Worm (Caenorhabditis elegans): ENCODE data around the gene C50D2.7.
A peak's percentile ranks its signal among the peaks of the same experiment; 100 is the strongest.

Gene C50D2.7

DNA sequence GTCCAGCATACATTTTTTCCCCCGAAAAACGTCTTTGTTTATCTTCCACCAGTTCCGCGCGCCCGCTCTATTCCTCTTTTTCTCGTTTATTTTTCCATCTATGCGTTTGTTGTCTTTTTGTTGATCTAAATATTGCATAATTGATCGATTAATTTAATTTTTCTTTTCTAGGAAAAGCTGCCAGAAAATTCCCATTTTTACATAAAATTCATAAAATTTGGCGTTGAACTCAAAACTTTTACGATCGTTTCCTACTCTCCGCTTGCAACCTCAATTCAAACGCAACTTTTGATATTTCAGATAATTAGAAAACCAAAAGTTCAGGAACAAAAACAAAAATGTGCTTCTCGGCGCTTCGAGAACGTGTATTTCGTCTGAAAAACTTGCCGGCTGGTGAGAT is 13.8 kb upstream of the C50D2.7 start, which contains the start of gene C50D2.2:
C50D2.2 (plus strand) TSS at position 301 of the 400 bp plus-strand sequence.
- TF ChIP-seq aptf-3 (GFP tag; IDR thresholded peaks at IDR 0.05): no peak
- no peak for TF ChIP-seq gei-17 (GFP tag; optimal IDR thresholded peaks at IDR 0.05)
- TF ChIP-seq unc-62 (GFP tag; optimal IDR thresholded peaks at IDR 0.05): no peak
- no peak for TF ChIP-seq rec-8 (tag; optimal IDR thresholded peaks at IDR 0.05)
- TF ChIP-seq xnd-1 (tag; optimal IDR thresholded peaks at IDR 0.05): no peak

DNA sequence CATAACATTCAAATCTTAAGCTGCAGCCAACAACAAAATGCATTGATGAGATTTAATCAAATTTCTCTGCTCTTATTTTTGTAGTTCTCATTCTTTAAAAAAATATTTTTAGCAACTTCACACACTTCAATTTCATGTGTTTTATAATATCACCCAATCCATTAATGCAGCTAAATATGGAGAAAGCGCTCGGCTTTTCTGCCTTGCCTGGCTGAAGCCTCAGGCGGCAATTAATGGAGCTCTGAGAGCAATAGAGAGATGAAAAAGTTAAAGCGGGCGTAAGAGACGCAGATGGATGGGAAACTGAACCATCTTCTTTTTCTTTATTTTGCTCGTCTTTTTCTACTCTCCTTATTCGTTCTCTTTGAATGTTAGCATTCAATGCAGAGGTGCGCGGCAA is 12.6 kb upstream of the C50D2.7 start:
- no peak for TF ChIP-seq atf-7 (tag; optimal IDR thresholded peaks at IDR 0.05)
- no peak for TF ChIP-seq B0336.3 (GFP tag; IDR thresholded peaks at IDR 0.05)
- TF ChIP-seq ceh-79 (tag; optimal IDR thresholded peaks at IDR 0.05): no peak
- TF ChIP-seq F57A8.1 (GFP tag; optimal IDR thresholded peaks at IDR 0.05): no peak
- no peak for TF ChIP-seq die-1 (tag; optimal IDR thresholded peaks at IDR 0.05)
- TF ChIP-seq nhr-120 (GFP tag; IDR thresholded peaks at IDR 0.05): no peak
- no peak for TF ChIP-seq bed-1 (GFP tag; IDR thresholded peaks at IDR 0.05)
- no peak for TF ChIP-seq B0261.1 (tag; optimal IDR thresholded peaks at IDR 0.05)
- TF ChIP-seq pha-4 (tag; optimal IDR thresholded peaks at IDR 0.05): no peak
- no peak for TF ChIP-seq madf-8 (GFP tag; conservative IDR thresholded peaks at IDR 0.05)
- no peak for TF ChIP-seq nfyb-1 (GFP tag; IDR thresholded peaks at IDR 0.05)
- TF ChIP-seq mes-4 (tag; optimal IDR thresholded peaks at IDR 0.05): no peak
- TF ChIP-seq ztf-18 (tag; optimal IDR thresholded peaks at IDR 0.05): no peak
- TF ChIP-seq let-607 (tag; optimal IDR thresholded peaks at IDR 0.05): no peak
- TF ChIP-seq lir-1 (GFP tag; conservative IDR thresholded peaks at IDR 0.05): no peak

DNA sequence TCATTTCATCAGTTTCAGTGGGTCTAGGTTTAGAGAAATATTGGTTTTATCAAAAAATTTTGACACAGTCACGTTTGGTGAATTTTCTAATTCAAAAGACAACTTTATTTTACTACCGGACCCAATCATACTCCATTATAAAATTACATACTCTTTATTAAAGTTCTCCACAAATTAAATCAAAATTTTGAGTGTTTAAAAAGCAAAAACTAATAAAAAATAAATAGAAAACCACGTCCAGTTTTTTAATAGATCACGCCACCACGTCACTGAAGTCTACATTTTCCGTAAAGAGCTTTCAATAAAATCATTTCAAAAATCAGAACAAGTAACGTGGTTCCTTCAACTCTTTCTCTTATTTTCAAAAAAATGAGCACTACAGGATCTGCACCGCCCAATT is 10.8 kb upstream of the C50D2.7 start, which contains the start of gene txt-1:
txt-1 (plus strand) TSS at position 301 of the 400 bp plus-strand sequence.
- TF ChIP-seq him-1 (tag; optimal IDR thresholded peaks at IDR 0.05): no peak
- TF ChIP-seq tlf-1 (GFP tag; optimal IDR thresholded peaks at IDR 0.05): no peak

DNA sequence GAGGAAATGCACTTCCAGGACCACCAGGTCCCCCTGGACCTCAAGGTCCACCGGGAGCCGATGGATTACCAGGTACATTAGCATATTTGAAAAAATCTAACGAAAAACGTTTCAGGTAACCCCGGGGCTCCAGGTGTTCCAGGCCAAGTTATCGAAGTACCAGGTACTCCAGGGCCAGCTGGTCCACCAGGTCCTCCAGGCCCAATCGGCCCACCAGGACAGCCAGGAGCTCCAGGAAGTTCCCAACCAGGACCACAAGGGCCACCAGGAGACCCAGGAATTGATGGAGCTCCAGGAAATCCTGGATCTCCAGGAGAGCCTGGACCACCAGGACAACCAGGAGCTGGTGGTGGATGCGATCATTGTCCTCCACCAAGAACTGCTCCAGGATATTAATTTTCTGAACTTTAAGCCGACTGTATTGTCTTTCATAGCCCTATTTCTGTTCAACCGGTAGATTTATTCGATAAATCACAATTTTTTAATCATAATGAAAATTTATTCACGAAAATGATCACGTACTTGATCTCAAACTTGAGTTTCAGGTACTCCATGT is 10.3 kb upstream of the C50D2.7 start:
- no peak for TF ChIP-seq attf-3 (GFP tag; conservative IDR thresholded peaks at IDR 0.05)
- TF ChIP-seq ztf-25 (GFP tag; IDR thresholded peaks at IDR 0.05): no peak
- TF ChIP-seq dox-1 (GFP tag; IDR thresholded peaks at IDR 0.05): 0 out of 2 replicates have a peak, but pooled peaks have one; percentile 5
- TF ChIP-seq nhr-120 (GFP tag; IDR thresholded peaks at IDR 0.05): no peak
- TF ChIP-seq F49E8.2 (tag; optimal IDR thresholded peaks at IDR 0.05; ENCODE audit: insufficient read depth): no peak
- TF ChIP-seq C06A6.2 (GFP tag; conservative IDR thresholded peaks at IDR 0.05): no peak
- peak in 1 of 2 experiments; percentile 6 for TF ChIP-seq rec-8 (tag; optimal IDR thresholded peaks at IDR 0.05)
- TF ChIP-seq egrh-3 (GFP tag; IDR thresholded peaks at IDR 0.05): peak; percentile 62; the same call in 1 of the 2 replicates
- TF ChIP-seq zfh-2 (GFP tag; conservative IDR thresholded peaks at IDR 0.05): peak; percentile 71
- no peak for TF ChIP-seq sdz-38 (tag; optimal IDR thresholded peaks at IDR 0.05)
- 0 out of 2 replicates have a peak, but pooled peaks have one; percentile 8 for TF ChIP-seq ceh-91 (GFP tag; IDR thresholded peaks at IDR 0.05)
- TF ChIP-seq tbp1 (GFP tag; optimal IDR thresholded peaks at IDR 0.05): no peak

DNA sequence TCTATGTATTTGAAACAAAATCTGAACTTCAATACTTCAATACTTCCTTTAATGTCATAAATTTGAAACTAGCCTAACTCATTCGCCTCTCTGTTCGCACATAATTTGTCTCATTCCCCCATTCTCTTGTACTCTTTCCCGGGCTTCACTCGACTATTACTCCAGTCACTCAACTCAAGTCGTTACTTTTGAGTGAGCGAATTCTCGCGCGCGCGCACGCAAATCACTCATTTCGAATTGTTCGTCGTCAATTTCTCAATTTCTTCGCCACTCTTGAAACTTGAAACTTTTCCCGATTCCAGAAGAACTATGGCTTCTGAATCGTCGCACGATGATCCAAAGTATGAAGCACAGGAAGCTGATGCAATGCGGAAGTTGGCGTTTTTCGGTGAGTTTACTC is 9.2 kb upstream of the C50D2.7 start, which contains the start of gene col-68:
col-68 (plus strand) TSS at position 301 of the 400 bp plus-strand sequence.
- TF ChIP-seq Y53F4B.3 (GFP tag; IDR thresholded peaks at IDR 0.05) (no peak), xnd-1 (tag; optimal IDR thresholded peaks at IDR 0.05) (no peak), ceh-91 (GFP tag; IDR thresholded peaks at IDR 0.05) (no peak), ama-1 (optimal IDR thresholded peaks at IDR 0.05) (no peak), ama-1 (GFP tag; optimal IDR thresholded peaks at IDR 0.05) (no peak), ZK185.1 (tag; optimal IDR thresholded peaks at IDR 0.05; ENCODE audit: poor library complexity, severe bottlenecking) (no peak), madf-10 (tag; optimal IDR thresholded peaks at IDR 0.05) (no peak), ztf-3 (GFP tag; optimal IDR thresholded peaks at IDR 0.05) (no peak), F39B2.1 (GFP tag; IDR thresholded peaks at IDR 0.05) (no peak), lin-54 (GFP tag; optimal IDR thresholded peaks at IDR 0.05) (no peak), aptf-2 (GFP tag; conservative IDR thresholded peaks at IDR 0.05) (no peak), mel-28 (tag; optimal IDR thresholded peaks at IDR 0.05; ENCODE audit: borderline replicate concordance) (no peak), D2030.7 (GFP tag; IDR thresholded peaks at IDR 0.05) (no peak), ceh-79 (tag; optimal IDR thresholded peaks at IDR 0.05) (no peak)

All from whole organism, young adult.